Fruit fly (Drosophila melanogaster): Measurements from ENCODE around the gene Dcr-1.

- TF ChIP-seq Crg-1 (GFP tag; optimal IDR thresholded peaks at IDR 0.05) (no peak), CG14711 (tag; optimal IDR thresholded peaks at IDR 0.05) (no peak), CG1620 (GFP tag; optimal IDR thresholded peaks at IDR 0.05) (no peak), CG33017 (tag; optimal IDR thresholded peaks at IDR 0.05) (no peak), tj (GFP tag; optimal IDR thresholded peaks at IDR 0.05) (no peak)
Observed at dm6 chr3R:22732995-22733394, 7.9 kb downstream of the Dcr-1 start.

Data from whole organism, adult.